Worm (Caenorhabditis elegans): Measurements from ENCODE around the gene cdc-73.

DNA sequence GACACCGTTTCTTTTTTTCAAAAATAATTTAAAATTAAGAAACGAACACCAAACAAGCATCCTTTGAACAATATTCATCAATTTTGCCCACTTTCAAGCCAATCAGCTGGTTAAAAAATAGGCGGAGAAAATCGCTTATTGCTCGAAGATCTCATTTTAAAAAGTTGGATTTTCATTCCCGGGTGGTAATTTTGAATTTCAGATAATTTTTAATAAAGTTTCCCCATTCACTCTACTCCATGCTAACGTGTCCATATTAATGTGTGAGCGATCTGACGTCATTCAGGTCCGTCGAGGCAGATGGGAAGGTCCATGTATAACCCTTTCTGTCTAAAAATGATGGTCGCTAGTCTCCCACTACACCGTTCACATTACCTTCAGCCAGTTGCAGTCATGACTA is 26.1 kb downstream of the cdc-73 start, which contains the start of gene fbxb-55:
- TF ChIP-seq blmp-1 (tag; optimal IDR thresholded peaks at IDR 0.05) (no peak), cnd-1 (tag; optimal IDR thresholded peaks at IDR 0.05) (no peak), mls-2 (tag; optimal IDR thresholded peaks at IDR 0.05) (no peak)
